Fruit fly (Drosophila melanogaster): Measurements from ENCODE around the gene Ugt302C1.

The Ugt302C1 gene

DNA sequence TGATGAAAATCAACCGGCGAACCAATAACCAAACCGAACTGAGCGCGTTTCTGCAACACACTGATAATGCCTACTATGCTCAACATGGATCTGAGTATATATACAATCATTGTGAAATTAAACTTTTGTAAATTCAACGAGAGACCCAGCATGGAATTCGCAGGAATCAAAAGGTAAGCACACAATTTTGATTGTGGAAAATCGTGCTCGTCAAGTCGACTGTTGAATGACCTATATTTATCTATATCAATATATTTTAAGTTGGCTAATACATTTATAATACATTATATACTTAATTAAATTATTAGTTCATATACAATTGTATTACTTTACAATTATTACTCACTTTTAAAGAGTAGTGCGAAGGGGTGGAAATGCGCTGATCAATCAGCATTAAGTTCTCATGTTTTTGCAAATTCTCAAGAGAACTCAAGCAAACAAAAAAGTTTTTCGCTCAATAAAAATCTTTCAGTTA lies 3.1 kb upstream of the Ugt302C1 start, which contains the start of gene Ugt302K1 (continued):
- no peak for TF ChIP-seq insv (GFP tag; optimal IDR thresholded peaks at IDR 0.05)
- no peak for TF ChIP-seq gcm2 (GFP tag; optimal IDR thresholded peaks at IDR 0.05)
- no peak for TF ChIP-seq Mad (GFP tag; optimal IDR thresholded peaks at IDR 0.05)
- no peak for TF ChIP-seq otp (GFP tag; IDR thresholded peaks at IDR 0.05)
- no peak for TF ChIP-seq CG6813 (GFP tag; optimal IDR thresholded peaks at IDR 0.05)
- no peak for TF ChIP-seq CG3407 (GFP tag; optimal IDR thresholded peaks at IDR 0.05)
- TF ChIP-seq CG10462 (GFP tag; optimal IDR thresholded peaks at IDR 0.05), result no peak
- no peak for TF ChIP-seq CG16813 (GFP tag; IDR thresholded peaks at IDR 0.05; ENCODE audit: partially characterized antibody)
- no peak for TF ChIP-seq CG34224 (GFP tag; IDR thresholded peaks at IDR 0.05; ENCODE audit: partially characterized antibody)
- no peak for TF ChIP-seq HLH54F (GFP tag; optimal IDR thresholded peaks at IDR 0.05)
- TF ChIP-seq fd96Cb (tag; optimal IDR thresholded peaks at IDR 0.05), result no peak
- no peak for TF ChIP-seq CG17829 (tag; optimal IDR thresholded peaks at IDR 0.05)
- no peak for TF ChIP-seq E2f1 (GFP tag; IDR thresholded peaks at IDR 0.05)
- TF ChIP-seq HmgD (GFP tag; optimal IDR thresholded peaks at IDR 0.05), result no peak
- peak; percentile 56 for TF ChIP-seq CG3281 (GFP tag; optimal IDR thresholded peaks at IDR 0.05)
- TF ChIP-seq bcd (GFP tag; optimal IDR thresholded peaks at IDR 0.05), result peak; percentile 28
- no peak for TF ChIP-seq mirr (GFP tag; optimal IDR thresholded peaks at IDR 0.05)
- no peak for TF ChIP-seq zen (tag; optimal IDR thresholded peaks at IDR 0.05)
- no peak for TF ChIP-seq Opbp (GFP tag; IDR thresholded peaks at IDR 0.05; ENCODE audit: partially characterized antibody)
- no peak for TF ChIP-seq Six4 (GFP tag; optimal IDR thresholded peaks at IDR 0.05)
- TF ChIP-seq ranshi (GFP tag; IDR thresholded peaks at IDR 0.05), result no peak
- TF ChIP-seq CG8765 (GFP tag; IDR thresholded peaks at IDR 0.05), result no peak; the same call in 1 of the 2 replicates
- TF ChIP-seq lab (GFP tag; optimal IDR thresholded peaks at IDR 0.05), result peak; percentile 70

DNA sequence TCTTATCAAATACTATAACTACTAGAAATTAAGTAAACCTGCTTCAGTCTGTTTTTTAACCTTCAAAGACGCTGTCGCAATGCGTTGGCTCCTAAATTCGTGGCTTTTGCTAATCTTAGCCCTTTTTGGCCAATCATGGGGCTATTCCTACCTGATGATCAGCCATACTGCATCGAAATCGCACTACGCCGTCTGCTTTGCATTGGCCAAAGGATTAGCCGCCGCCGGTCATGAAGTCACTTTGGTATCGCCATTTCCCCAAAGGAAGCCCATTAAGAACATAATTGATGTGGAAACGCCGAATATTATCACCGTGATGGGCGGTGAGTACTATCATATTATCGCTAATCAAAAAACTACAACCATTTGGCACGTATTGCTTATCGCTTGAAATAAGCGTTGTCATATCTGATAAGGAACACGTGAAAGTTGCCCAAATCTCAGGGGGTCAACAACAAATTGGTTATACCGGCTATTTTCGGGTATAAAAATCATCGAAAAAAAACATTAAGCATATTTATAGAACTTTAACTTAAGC lies 2.3 kb upstream of the Ugt302C1 start, which contains the start of gene Ugt302E1:
Gene Ugt302E1 (plus strand): TSS at position 51 of the 538 bp plus-strand sequence.
- peak; percentile 38 for TF ChIP-seq CG34376 (GFP tag; optimal IDR thresholded peaks at IDR 0.05)
- TF ChIP-seq Nf-YA (GFP tag; IDR thresholded peaks at IDR 0.05), result no peak
- TF ChIP-seq exex (tag; optimal IDR thresholded peaks at IDR 0.05), result peak; percentile 87
- no peak for TF ChIP-seq CG9932 (GFP tag; IDR thresholded peaks at IDR 0.05)
- TF ChIP-seq mirr (GFP tag; optimal IDR thresholded peaks at IDR 0.05), result peak; percentile 41
- TF ChIP-seq grn (GFP tag; optimal IDR thresholded peaks at IDR 0.05), result peak; percentile 59
- TF ChIP-seq cwo (GFP tag; optimal IDR thresholded peaks at IDR 0.05), result peak; percentile 86
- peak; percentile 17; the same call in 1 of the 2 replicates for TF ChIP-seq GATAe (GFP tag; conservative IDR thresholded peaks at IDR 0.05)
- TF ChIP-seq sug (tag; optimal IDR thresholded peaks at IDR 0.05), result peak; percentile 58
- no peak for TF ChIP-seq CG1233 (GFP tag; optimal IDR thresholded peaks at IDR 0.05)

DNA sequence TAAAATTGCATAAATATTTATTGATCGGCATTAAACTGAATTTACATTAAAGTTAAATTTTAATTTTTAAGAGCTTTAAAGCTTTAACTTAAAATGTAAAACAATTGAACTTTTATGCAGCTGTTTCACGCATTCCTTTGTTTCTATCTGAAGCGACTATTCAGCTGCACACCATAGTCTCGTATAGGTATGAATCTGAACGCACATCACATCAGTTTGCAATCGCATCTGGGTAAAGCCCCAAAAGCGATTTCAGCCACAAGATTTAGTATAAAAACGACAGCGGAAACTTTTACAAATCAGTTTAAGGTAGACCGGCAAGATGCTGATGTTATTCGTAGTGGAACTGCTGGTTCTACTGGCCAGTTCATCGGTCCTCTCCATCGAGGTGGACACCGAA lies 4.0 kb downstream of the Ugt302C1 start, which contains the start of gene CG4757:
Gene CG4757 (plus strand): TSS at position 301 of the 400 bp plus-strand sequence.
- TF ChIP-seq CG14050 (GFP tag; IDR thresholded peaks at IDR 0.05) (no peak), B-H1 (GFP tag; IDR thresholded peaks at IDR 0.05) (no peak), cas (GFP tag; IDR thresholded peaks at IDR 0.05) (no peak), unpg (GFP tag; optimal IDR thresholded peaks at IDR 0.05) (no peak), slou (GFP tag; optimal IDR thresholded peaks at IDR 0.05) (no peak), CG3847 (GFP tag; IDR thresholded peaks at IDR 0.05) (no peak), Sry-β (GFP tag; optimal IDR thresholded peaks at IDR 0.05) (no peak), CG3281 (GFP tag; optimal IDR thresholded peaks at IDR 0.05) (no peak), da (GFP tag; optimal IDR thresholded peaks at IDR 0.05) (no peak), Spps (tag; optimal IDR thresholded peaks at IDR 0.05) (no peak), gt (GFP tag; IDR thresholded peaks at IDR 0.05) (no peak), CG6791 (GFP tag; IDR thresholded peaks at IDR 0.05; ENCODE audit: partially characterized antibody) (no peak), br (optimal IDR thresholded peaks at IDR 0.05) (no peak), Doc3 (GFP tag; IDR thresholded peaks at IDR 0.05; ENCODE audit: partially characterized antibody) (no peak), NFAT (GFP tag; IDR thresholded peaks at IDR 0.05) (no peak), Med (GFP tag) (no peak), CG6683 (GFP tag; optimal IDR thresholded peaks at IDR 0.05) (no peak), rib (GFP tag; IDR thresholded peaks at IDR 0.05) (no peak), lmd (GFP tag; IDR thresholded peaks at IDR 0.05) (no peak)
